Worm (Caenorhabditis elegans) whole organism, L3 larva: Measurements from ENCODE around the gene msp-36.

Experiments
- R02D3.7 ChIP-seq: fragments of 150-350 bp; optimal IDR thresholded peaks from 2 replicates; lab custom pipeline; 2014; ENCODE audit warnings: missing biosample characterization, missing genetic modification characterization
- aly-2 ChIP-seq: fragments of 150-350 bp; optimal IDR thresholded peaks from 2 replicates; lab custom pipeline; 2014; ENCODE audit warnings: missing biosample characterization, missing genetic modification characterization
- ama-1 ChIP-seq: fragments of 150-350 bp; optimal IDR thresholded peaks from 2 replicates; lab custom pipeline; 2018
- ceh-16 ChIP-seq: sonication (generic microtip); optimal IDR thresholded peaks from 2 replicates; lab custom pipeline; 2017; ENCODE audit warnings: missing biosample characterization, missing genetic modification characterization
- ceh-28 ChIP-seq: fragments of 150-350 bp; optimal IDR thresholded peaks from 2 replicates; lab custom pipeline; 2014; ENCODE audit warnings: missing biosample characterization, missing genetic modification reagents, missing genetic modification characterization
- ceh-82 ChIP-seq: fragments of 150-350 bp; optimal IDR thresholded peaks from 2 replicates; lab custom pipeline; 2014; ENCODE audit warnings: missing biosample characterization, missing genetic modification characterization
- egl-27 ChIP-seq: sonication (generic microtip); optimal IDR thresholded peaks from 4 replicates; lab custom pipeline; 2017; ENCODE audit warnings: missing biosample characterization, missing genetic modification reagents, missing genetic modification characterization
- egl-5 ChIP-seq: fragments of 150-350 bp; optimal IDR thresholded peaks from 2 replicates; lab custom pipeline; 2017; ENCODE audit warnings: missing biosample characterization, missing genetic modification reagents, missing genetic modification characterization, inconsistent platforms
- elt-1 ChIP-seq: fragments of 150-350 bp; optimal IDR thresholded peaks from 2 replicates; lab custom pipeline; 2014; ENCODE audit warnings: missing biosample characterization, missing genetic modification characterization
- elt-3 ChIP-seq, 3 experiments: fragments of 150-350 bp in 1 of 3; sonication (generic microtip) in 2 of 3; optimal IDR thresholded peaks; 2 replicates in 2 of 3; 4 replicates in 1 of 3; lab custom pipeline; 2014 to 2017; ENCODE audit warnings: missing biosample characterization in 3 of 3, missing genetic modification characterization in 3 of 3
- fkh-2 ChIP-seq: fragments of 150-350 bp; optimal IDR thresholded peaks from 2 replicates; lab custom pipeline; 2014; ENCODE audit warnings: missing biosample characterization, missing genetic modification reagents, missing genetic modification characterization
- fos-1 ChIP-seq: fragments of 150-350 bp; optimal IDR thresholded peaks from 2 replicates; lab custom pipeline; 2014; ENCODE audit warnings: missing biosample characterization, missing genetic modification characterization
- hmg-11 ChIP-seq: sonication (generic microtip); optimal IDR thresholded peaks from 2 replicates; lab custom pipeline; 2016; ENCODE audit warnings: missing genetic modification characterization, missing compliant biosample characterization
- jun-1 ChIP-seq: fragments of 150-350 bp; optimal IDR thresholded peaks from 2 replicates; lab custom pipeline; 2014; ENCODE audit warnings: missing biosample characterization, missing genetic modification reagents, missing genetic modification characterization
- lin-15B ChIP-seq: fragments of 150-350 bp; optimal IDR thresholded peaks from 2 replicates; lab custom pipeline; 2014; ENCODE audit warnings: missing biosample characterization, missing genetic modification characterization
- lsy-12 ChIP-seq: sonication (generic microtip); optimal IDR thresholded peaks from 2 replicates; lab custom pipeline; 2016; ENCODE audit warnings: mild to moderate bottlenecking, missing genetic modification characterization, missing compliant biosample characterization
- mdl-1 ChIP-seq: fragments of 150-350 bp; optimal IDR thresholded peaks from 2 replicates; lab custom pipeline; 2014; ENCODE audit warnings: missing biosample characterization, missing genetic modification characterization
- mml-1 ChIP-seq: fragments of 150-350 bp; sonication (generic microtip); optimal IDR thresholded peaks from 3 replicates; lab custom pipeline; 2014; ENCODE audit warnings: missing biosample characterization, missing genetic modification characterization
- nfya-1 ChIP-seq: sonication (generic microtip); optimal IDR thresholded peaks from 2 replicates; lab custom pipeline; 2017; ENCODE audit warnings: missing genetic modification characterization, mild to moderate bottlenecking, missing compliant biosample characterization, antibody characterized with exemption, moderate library complexity; ENCODE audit not compliant: insufficient read depth
- nhr-23 ChIP-seq: fragments of 150-350 bp; optimal IDR thresholded peaks from 2 replicates; lab custom pipeline; 2014; ENCODE audit warnings: missing biosample characterization, missing genetic modification reagents, missing genetic modification characterization
- nhr-237 ChIP-seq: fragments of 150-350 bp; optimal IDR thresholded peaks from 2 replicates; lab custom pipeline; 2014; ENCODE audit warnings: missing biosample characterization, missing genetic modification characterization
- nhr-43 ChIP-seq: sonication (generic microtip); optimal IDR thresholded peaks from 2 replicates; lab custom pipeline; 2016; ENCODE audit warnings: mild to moderate bottlenecking, missing genetic modification characterization, missing compliant biosample characterization; ENCODE audit not compliant: poor library complexity, severe bottlenecking
- nhr-77 ChIP-seq: fragments of 150-350 bp; optimal IDR thresholded peaks from 2 replicates; lab custom pipeline; 2014; ENCODE audit warnings: missing biosample characterization, missing genetic modification characterization
- pqm-1 ChIP-seq: fragments of 150-350 bp; optimal IDR thresholded peaks from 2 replicates; lab custom pipeline; 2017; ENCODE audit warnings: missing biosample characterization, missing genetic modification characterization, inconsistent platforms
- skn-1 ChIP-seq: fragments of 150-350 bp; optimal IDR thresholded peaks from 2 replicates; lab custom pipeline; 2014; ENCODE audit warnings: missing biosample characterization, missing genetic modification characterization
- snpc-4 ChIP-seq: fragments of 150-350 bp; optimal IDR thresholded peaks from 2 replicates; lab custom pipeline; 2014; ENCODE audit warnings: missing biosample characterization, missing genetic modification characterization
- tbx-2 ChIP-seq: sonication (generic microtip); optimal IDR thresholded peaks from 2 replicates; lab custom pipeline; 2016; ENCODE audit warnings: mild to moderate bottlenecking, missing genetic modification characterization, missing compliant biosample characterization
- unc-62 ChIP-seq: fragments of 150-350 bp; sonication (generic microtip); optimal IDR thresholded peaks from 4 replicates; lab custom pipeline; 2014; ENCODE audit warnings: missing biosample characterization, missing genetic modification reagents, missing genetic modification characterization
- zag-1 ChIP-seq: fragments of 150-350 bp; optimal IDR thresholded peaks from 2 replicates; lab custom pipeline; 2014; ENCODE audit warnings: missing biosample characterization, missing genetic modification characterization
- ztf-11 ChIP-seq: fragments of 150-350 bp; optimal IDR thresholded peaks from 2 replicates; lab custom pipeline; 2014; ENCODE audit warnings: missing biosample characterization, missing genetic modification characterization
- ztf-4 ChIP-seq: fragments of 150-350 bp; optimal IDR thresholded peaks from 2 replicates; lab custom pipeline; 2014; ENCODE audit warnings: missing biosample characterization, missing genetic modification characterization

The msp-36 gene

ce11 chrIV:10112570-10112969 lies 17.3 kb downstream of the msp-36 start, which contains the start of gene nsph-3.2:
TSS of gene nsph-3.2 (plus strand) at chrIV:10112870.
- TF ChIP-seq egl-27 (tag; lab: Kevin White, UChicago) (no peak), nhr-43 (tag; lab: Kevin White, UChicago) (no peak)

DNA sequence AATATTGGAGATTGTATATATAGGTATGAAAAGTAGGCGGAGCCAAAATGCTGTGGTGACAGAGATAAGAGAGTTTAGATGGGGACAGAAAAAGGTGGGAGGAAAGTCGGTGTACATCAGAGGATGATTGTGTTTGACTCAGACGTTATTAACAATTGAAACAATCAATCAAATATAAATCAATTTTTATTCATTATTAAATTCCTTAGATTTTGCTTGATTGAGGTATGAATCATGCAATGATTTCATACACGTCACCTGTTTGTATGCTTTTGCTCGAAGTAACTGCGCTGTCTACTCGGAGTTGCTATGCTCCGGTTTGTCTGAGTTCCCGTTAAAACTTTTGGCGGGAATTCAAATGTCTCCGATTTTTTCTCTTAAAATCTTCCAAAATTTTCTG lies 19.9 kb downstream of the msp-36 start, which contains the start of gene C04G2.10:
C04G2.10 (plus strand) TSS at position 301 of the 400 bp plus-strand sequence.
- TF ChIP-seq unc-62 (no peak), tbx-2 (tag; lab: Kevin White, UChicago) (no peak), nhr-23 (tag; lab: Kevin White, UChicago) (no peak), zag-1 (tag; lab: Kevin White, UChicago) (no peak), snpc-4 (tag; lab: Kevin White, UChicago) (no peak), mdl-1 (tag; lab: Kevin White, UChicago) (no peak), skn-1 (tag; lab: Kevin White, UChicago) (no peak), ceh-28 (tag; lab: Kevin White, UChicago) (no peak), R02D3.7 (no peak), ztf-11 (tag; lab: Kevin White, UChicago) (no peak), elt-1 (tag; lab: Kevin White, UChicago) (no peak), nfya-1 (tag; lab: Kevin White, UChicago) (no peak)

DNA sequence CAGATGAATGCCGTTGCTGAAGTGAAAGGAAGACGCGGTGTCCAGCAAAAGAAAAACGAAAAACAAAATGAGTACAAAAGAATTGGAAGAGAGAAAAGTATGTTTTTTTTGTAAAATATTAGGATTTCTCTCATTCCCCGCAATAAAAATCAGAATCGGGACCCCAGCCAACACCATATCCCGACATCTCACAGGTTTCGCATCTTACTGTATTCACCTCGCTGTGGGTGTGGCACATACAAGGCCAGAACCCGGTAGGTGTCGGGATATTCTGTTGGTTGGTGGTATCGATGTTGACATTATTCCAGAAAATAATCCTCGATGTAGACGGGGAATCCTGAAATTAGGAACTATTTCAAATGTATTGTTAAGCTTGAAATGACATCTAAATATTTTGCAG lies 21.5 kb downstream of the msp-36 start:
- TF ChIP-seq ceh-16 (tag; lab: Kevin White, UChicago) (no peak), ztf-11 (tag; lab: Kevin White, UChicago) (no peak), jun-1 (tag; lab: Kevin White, UChicago) (no peak), egl-27 (tag; lab: Kevin White, UChicago) (no peak), zag-1 (tag; lab: Kevin White, UChicago) (no peak), nhr-77 (tag; lab: Kevin White, UChicago) (no peak), fos-1 (tag; lab: Kevin White, UChicago) (no peak), elt-3 (tag; optimal IDR thresholded peaks at IDR 0.05; lab: Kevin White, UChicago) (no peak), mml-1 (tag; lab: Kevin White, UChicago) (no peak), pqm-1 (tag; lab: Kevin White, UChicago) (no peak)

DNA sequence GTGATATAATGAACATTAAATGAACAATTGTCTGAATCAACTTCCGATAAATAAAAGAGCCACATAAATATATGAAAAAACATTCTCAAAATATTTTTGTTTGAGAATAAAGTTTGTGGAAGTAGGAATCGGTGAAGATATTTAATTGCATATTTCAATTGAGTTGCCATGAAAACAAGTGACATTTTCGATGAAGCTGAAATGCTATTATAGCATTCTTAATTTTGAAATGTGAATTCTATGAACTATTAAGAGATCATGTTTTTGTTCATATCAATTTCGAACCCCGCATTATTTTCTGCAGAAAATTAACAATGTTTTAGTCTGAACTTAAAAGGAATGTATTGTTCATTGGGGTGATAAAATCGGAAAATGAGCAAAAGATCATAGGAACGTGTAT lies 27.0 kb downstream of the msp-36 start, which contains the start of gene irld-21:
irld-21 (minus strand) TSS at position 101 of the 400 bp plus-strand sequence.
- TF ChIP-seq mml-1 (tag; lab: Kevin White, UChicago), result no peak
- TF ChIP-seq unc-62, result no peak
- TF ChIP-seq nhr-43 (tag; lab: Kevin White, UChicago), result no peak
- TF ChIP-seq pqm-1 (tag; lab: Kevin White, UChicago), result no peak
- no peak for TF ChIP-seq ama-1 (lab: Kevin White, UChicago)
- no peak for TF ChIP-seq ztf-4 (tag; lab: Kevin White, UChicago)

- TF ChIP-seq ceh-82, result no peak
- no peak for TF ChIP-seq nhr-237 (tag; lab: Kevin White, UChicago)
- no peak for TF ChIP-seq ceh-28 (tag; lab: Kevin White, UChicago)
- TF ChIP-seq fkh-2, result no peak
- TF ChIP-seq hmg-11 (tag; lab: Kevin White, UChicago), result no peak
- no peak for TF ChIP-seq R02D3.7
- TF ChIP-seq nhr-23 (tag; lab: Kevin White, UChicago), result no peak
- no peak for TF ChIP-seq nhr-43 (tag; lab: Kevin White, UChicago)
- TF ChIP-seq unc-62, result no peak
- no peak for TF ChIP-seq nhr-77 (tag; lab: Kevin White, UChicago)
- no peak for TF ChIP-seq nfya-1 (tag; lab: Kevin White, UChicago)
- TF ChIP-seq egl-27 (tag; lab: Kevin White, UChicago), result no peak
- no peak for TF ChIP-seq egl-5
- TF ChIP-seq lsy-12 (tag; lab: Kevin White, UChicago), result no peak
- TF ChIP-seq ceh-16 (tag; lab: Kevin White, UChicago), result no peak
- no peak for TF ChIP-seq lin-15B
These were observed 31.3 kb downstream of the msp-36 start, which contains the start of gene ctf-18 for ce11 chrIV:10126544-10126943. TSS of gene ctf-18 (minus strand) at chrIV:10126644.

DNA sequence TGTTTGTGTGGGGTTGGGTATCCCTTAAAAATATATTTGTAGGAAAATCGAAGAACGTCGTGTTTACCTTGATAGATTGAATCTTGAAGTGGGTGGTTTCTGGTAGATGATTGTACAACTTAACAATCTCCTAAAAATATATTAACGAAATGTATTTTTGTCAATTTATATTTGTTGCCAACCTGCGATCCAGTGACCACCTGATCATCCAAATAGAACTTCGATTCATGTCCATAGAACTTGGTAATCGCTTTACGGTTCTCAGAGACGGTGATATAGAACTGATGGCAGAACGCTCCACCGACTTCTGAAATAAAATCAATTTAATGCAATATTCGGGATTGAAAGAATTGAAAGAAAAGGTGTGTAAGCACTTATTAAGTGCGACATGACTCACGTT lies 33.2 kb downstream of the msp-36 start:
- TF ChIP-seq ztf-11 (tag; lab: Kevin White, UChicago) (no peak), unc-62 (no peak), lin-15B (no peak), skn-1 (tag; lab: Kevin White, UChicago) (no peak), egl-5 (no peak), jun-1 (tag; lab: Kevin White, UChicago) (no peak), fos-1 (tag; lab: Kevin White, UChicago) (no peak), aly-2 (tag; lab: Kevin White, UChicago) (no peak)
